Fruit fly (Drosophila melanogaster) Kc167 (cell line): ENCODE data around the gene Rcd-1r.

ENCODE experiments used
- Myc ChIP-seq: fragments of >200 bp; optimal IDR thresholded peaks from 2 replicates; lab custom pipeline; 2017; ENCODE audit warnings: missing external identifiers
- Sin3A ChIP-seq: fragments of >200 bp; optimal IDR thresholded peaks from 2 replicates; lab custom pipeline; 2018; ENCODE audit warnings: missing external identifiers
- h ChIP-seq: fragments of >200 bp; optimal IDR thresholded peaks from 3 replicates; lab custom pipeline; 2018; ENCODE audit warnings: missing external identifiers
- insv ChIP-seq: fragments of >200 bp; optimal IDR thresholded peaks from 3 replicates; lab custom pipeline; 2018; ENCODE audit warnings: missing external identifiers
- psq ChIP-seq: fragments of >200 bp; optimal IDR thresholded peaks from 2 replicates; lab custom pipeline; 2017; ENCODE audit warnings: missing external identifiers
- ttk ChIP-seq: sonication (Bioruptor generic); optimal IDR thresholded peaks from 2 replicates; lab custom pipeline; 2017; ENCODE audit warnings: missing external identifiers

Gene Rcd-1r

dm6 chr2L:9013968-9014367 is at the start of gene Rcd-1r:
Rcd-1r (minus strand) TSS chr2L:9014068.
- TF ChIP-seq Sin3A (no peak), ttk (lab: Kevin White, UChicago) (no peak), psq (lab: Kevin White, UChicago) (no peak), insv (no peak), h (lab: Kevin White, UChicago) (no peak), Myc (no peak)

DNA sequence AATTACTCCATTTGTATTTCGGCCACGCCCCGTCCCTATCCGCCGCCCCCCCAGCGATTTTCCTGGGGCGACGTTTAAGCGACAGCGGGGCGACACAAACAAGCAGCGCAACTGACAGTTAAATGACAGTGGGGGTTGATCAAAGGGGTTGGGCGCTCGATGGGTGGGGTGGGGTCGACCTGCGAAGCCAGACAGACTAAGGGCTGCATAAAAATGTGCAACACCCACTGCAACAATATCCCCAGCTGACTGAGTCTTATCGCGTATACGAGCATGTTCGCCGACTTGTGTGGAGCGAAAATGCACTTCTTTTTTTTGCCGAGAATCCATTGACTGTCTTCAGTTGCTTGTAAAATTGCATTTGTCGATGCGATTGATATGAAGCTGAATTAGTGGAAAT is 17.9 kb upstream of the Rcd-1r start, which contains the start of gene CG9582:
CG9582 (minus strand) TSS at position 101 of the 400 bp plus-strand sequence.
- no peak for TF ChIP-seq insv
- TF ChIP-seq Sin3A, result no peak
- TF ChIP-seq psq (lab: Kevin White, UChicago), result no peak
- no peak for TF ChIP-seq Myc

dm6 chr2L:9026157-9026556 is 12.3 kb upstream of the Rcd-1r start:
- TF ChIP-seq Myc, result no peak
- no peak for TF ChIP-seq psq (lab: Kevin White, UChicago)
- TF ChIP-seq ttk (lab: Kevin White, UChicago), result no peak
- TF ChIP-seq h (lab: Kevin White, UChicago), result no peak
- no peak for TF ChIP-seq Sin3A
- TF ChIP-seq insv, result no peak

- no peak for TF ChIP-seq Myc
- no peak for TF ChIP-seq ttk (lab: Kevin White, UChicago)
- TF ChIP-seq Sin3A, result no peak
- no peak for TF ChIP-seq insv
- no peak for TF ChIP-seq psq (lab: Kevin White, UChicago)
- TF ChIP-seq h (lab: Kevin White, UChicago), result no peak
Observed at dm6 chr2L:9019438-9019837, 5.6 kb upstream of the Rcd-1r start.

- TF ChIP-seq Myc, result no peak
Observed at dm6 chr2L:9011543-9012238, 2.2 kb downstream of the Rcd-1r start, which contains the start of gene CG13102. CG13102 (plus strand) TSS chr2L:9012188.

dm6 chr2L:9010267-9010666 is 3.6 kb downstream of the Rcd-1r start, which contains the start of gene CG9568:
CG9568 (plus strand) TSS chr2L:9010583.
- TF ChIP-seq Sin3A (no peak), ttk (lab: Kevin White, UChicago) (no peak), insv (no peak), Myc (no peak), h (lab: Kevin White, UChicago) (no peak), psq (lab: Kevin White, UChicago) (no peak)

dm6 chr2L:8998237-8998636 is 15.6 kb downstream of the Rcd-1r start, which contains the start of gene Try29F:
Try29F (plus strand) TSS chr2L:8998537.
- no peak for TF ChIP-seq Sin3A
- TF ChIP-seq h (lab: Kevin White, UChicago), result no peak
- TF ChIP-seq psq (lab: Kevin White, UChicago), result no peak
- TF ChIP-seq ttk (lab: Kevin White, UChicago), result no peak
- no peak for TF ChIP-seq insv
- no peak for TF ChIP-seq Myc

DNA sequence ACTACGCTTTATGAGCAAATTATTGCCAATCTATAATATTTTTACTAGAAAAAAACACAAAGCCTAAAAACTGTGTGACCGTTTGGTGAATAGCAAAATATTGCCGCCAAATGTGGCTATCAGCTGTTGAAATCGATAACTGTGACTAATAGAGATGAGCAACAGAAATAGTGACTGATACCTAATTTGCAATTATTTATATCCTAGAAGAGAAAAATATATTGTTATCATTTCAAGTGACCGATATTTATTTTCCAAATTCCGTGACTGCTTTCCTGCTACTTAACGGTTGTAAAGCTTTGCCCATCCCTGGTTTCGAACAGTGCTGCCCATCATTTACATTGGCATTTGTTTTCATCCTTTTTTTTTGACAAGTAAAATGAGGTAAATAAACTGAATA is 16.6 kb downstream of the Rcd-1r start, which contains the start of the genes alien and CG18661:
alien (minus strand) TSS at position 95 of the 400 bp plus-strand sequence.
CG18661 (plus strand) TSS at position 321 of the 400 bp plus-strand sequence.
- no peak for TF ChIP-seq psq (lab: Kevin White, UChicago)
- no peak for TF ChIP-seq h (lab: Kevin White, UChicago)

DNA sequence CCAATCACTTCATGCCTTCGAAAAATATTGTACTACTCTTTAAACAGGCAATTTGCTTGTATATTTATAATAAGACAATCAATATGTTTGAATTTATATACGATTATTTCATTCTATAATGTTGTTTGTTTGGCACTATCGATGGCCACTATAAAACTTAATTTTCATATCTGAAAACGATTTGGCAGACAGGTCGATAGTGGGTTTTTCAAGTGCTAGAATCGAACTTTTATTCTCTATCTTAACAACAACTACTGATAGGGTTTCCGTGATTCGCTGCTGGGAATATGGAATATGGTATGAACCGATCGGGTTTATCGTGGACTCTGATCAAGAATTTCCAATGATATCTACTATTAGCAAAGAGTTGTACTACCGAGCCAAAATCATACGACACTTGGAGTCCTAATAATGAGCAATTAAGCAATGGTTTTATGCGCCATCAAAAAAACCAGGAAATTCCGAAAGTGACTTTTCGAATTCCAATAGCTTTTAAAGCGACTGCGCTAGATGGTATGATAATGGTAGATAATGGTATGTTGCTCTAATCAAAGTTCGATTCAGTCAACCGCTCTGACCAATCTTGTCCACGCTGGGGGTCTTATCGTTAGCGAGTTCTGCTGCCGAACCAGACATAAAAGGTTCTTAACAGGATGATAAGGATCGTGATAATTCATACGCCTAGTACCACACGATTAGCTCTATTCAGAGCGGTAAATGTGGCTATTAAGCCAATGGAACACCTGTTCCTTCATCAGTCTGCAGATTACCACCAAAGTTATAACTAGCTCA is 20.0 kb downstream of the Rcd-1r start, which contains the start of gene CG17906:
CG17906 (plus strand) TSS at position 742 of the 792 bp plus-strand sequence.
- TF ChIP-seq Myc, result no peak

dm6 chr2L:8991583-8991982 is 22.3 kb downstream of the Rcd-1r start, which contains the start of gene CG9555:
CG9555 (plus strand) TSS chr2L:8991735.
- no peak for TF ChIP-seq h (lab: Kevin White, UChicago)

DNA sequence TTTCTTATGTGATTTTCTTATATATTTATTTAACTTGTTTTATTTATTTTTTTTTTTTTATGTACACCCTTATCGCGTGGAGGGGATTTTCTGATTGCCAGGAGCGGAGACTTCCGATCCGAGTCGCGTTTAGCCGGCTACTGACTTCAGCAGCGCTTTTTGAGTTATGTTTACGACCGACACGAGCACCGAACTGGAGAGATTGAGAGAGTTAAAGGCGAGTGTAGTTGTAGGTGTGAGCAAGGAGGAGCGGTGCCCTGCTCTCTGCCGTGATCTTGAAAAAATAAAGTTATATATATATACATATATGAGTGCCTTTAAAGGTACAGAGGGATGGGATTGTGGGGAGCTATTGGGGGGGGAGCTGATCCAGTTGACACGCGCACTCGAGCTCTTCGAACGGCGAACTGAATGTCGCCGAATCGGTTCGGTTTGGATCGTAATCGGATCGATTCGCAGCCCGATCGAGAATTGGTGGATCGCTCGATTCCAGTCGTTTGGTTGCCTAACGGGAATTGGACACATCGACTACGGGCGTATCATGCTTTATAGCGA is 24.8 kb downstream of the Rcd-1r start, which contains the start of gene rost:
rost (minus strand) TSS at position 503 of the 555 bp plus-strand sequence.
- TF ChIP-seq h (lab: Kevin White, UChicago), result no peak
- TF ChIP-seq psq (lab: Kevin White, UChicago), result no peak
- TF ChIP-seq ttk (lab: Kevin White, UChicago), result no peak

DNA sequence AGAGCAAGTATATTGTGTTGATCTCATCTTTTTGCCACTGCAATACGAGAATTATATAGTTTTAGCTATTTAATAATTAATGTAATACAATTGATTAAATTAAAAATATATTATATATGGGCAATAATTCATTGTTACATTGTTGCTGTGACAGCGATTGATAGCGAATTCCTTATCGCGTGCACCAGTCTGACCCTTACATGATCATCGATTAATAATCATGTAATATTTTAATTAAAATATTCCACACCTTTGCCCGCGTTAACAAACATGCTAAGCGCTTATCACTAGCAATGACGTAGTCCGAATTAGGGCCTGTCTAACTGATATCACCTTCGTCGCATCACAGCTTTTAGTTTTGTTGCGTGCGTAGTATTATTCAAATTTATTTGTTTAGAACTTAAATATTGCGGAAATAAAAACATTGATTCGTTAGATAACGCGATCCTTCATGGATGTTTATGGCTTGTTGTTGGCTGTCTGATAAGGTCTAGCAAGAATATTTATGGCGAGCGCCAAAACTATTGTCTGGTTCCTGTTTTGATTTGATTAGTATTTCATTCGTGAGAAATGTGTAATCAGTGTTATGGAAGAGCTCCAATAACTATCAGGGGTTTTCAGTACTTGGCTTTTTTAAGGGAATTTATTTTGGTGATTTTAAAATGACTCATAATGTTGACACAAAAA is 26.5 kb downstream of the Rcd-1r start:
- no peak for TF ChIP-seq h (lab: Kevin White, UChicago)
- no peak for TF ChIP-seq ttk (lab: Kevin White, UChicago)
- TF ChIP-seq Myc, result no peak
